Worm (Caenorhabditis elegans): ENCODE results near the gene mec-14.

Gene mec-14

ce11 chrIII:7153747-7154238 lies 39.0 kb downstream of the mec-14 start, which contains the start of gene ogt-1 (continued):
- TF ChIP-seq ama-1 (optimal IDR thresholded peaks at IDR 0.05) (peak; percentile 84), unc-55 (GFP tag; optimal IDR thresholded peaks at IDR 0.05) (peak; percentile 96)

ce11 chrIII:7152569-7152968 lies 40.2 kb downstream of the mec-14 start:
- TF ChIP-seq nhr-25 (tag; optimal IDR thresholded peaks at IDR 0.05) (peak; percentile 56), egl-27 (tag; optimal IDR thresholded peaks at IDR 0.05) (peak; percentile 26), fos-1 (tag; optimal IDR thresholded peaks at IDR 0.05) (peak; percentile 0), ztf-4 (tag; optimal IDR thresholded peaks at IDR 0.05) (peak; percentile 45), sma-3 (GFP tag; optimal IDR thresholded peaks at IDR 0.05) (no peak)

- no peak for TF ChIP-seq elt-1 (tag; optimal IDR thresholded peaks at IDR 0.05)
- TF ChIP-seq nhr-10 (tag; optimal IDR thresholded peaks at IDR 0.05) = no peak
Observed at ce11 chrIII:7150162-7150561, 42.6 kb downstream of the mec-14 start.

- no peak for TF ChIP-seq F13H6.1 (tag; optimal IDR thresholded peaks at IDR 0.05)
- TF ChIP-seq dmd-4 (tag; optimal IDR thresholded peaks at IDR 0.05) = no peak
- no peak for TF ChIP-seq lin-39 (tag; optimal IDR thresholded peaks at IDR 0.05)
- no peak for TF ChIP-seq ceh-16 (tag; optimal IDR thresholded peaks at IDR 0.05)
- TF ChIP-seq lin-11 (tag; optimal IDR thresholded peaks at IDR 0.05) = no peak
- TF ChIP-seq Y55F3AM.14 (GFP tag; optimal IDR thresholded peaks at IDR 0.05) = no peak
- TF ChIP-seq ama-1 (optimal IDR thresholded peaks at IDR 0.05) = no peak
- no peak for TF ChIP-seq elt-1 (tag; optimal IDR thresholded peaks at IDR 0.05)
- no peak for TF ChIP-seq gmeb-1 (tag; optimal IDR thresholded peaks at IDR 0.05)
- no peak for TF ChIP-seq unc-39 (tag; optimal IDR thresholded peaks at IDR 0.05)
- no peak for TF ChIP-seq sem-4 (tag; optimal IDR thresholded peaks at IDR 0.05)
Observed at ce11 chrIII:7148191-7148590, 44.6 kb downstream of the mec-14 start.

- TF ChIP-seq F13H6.1 (tag; optimal IDR thresholded peaks at IDR 0.05) (no peak), ztf-1 (GFP tag; conservative IDR thresholded peaks at IDR 0.05) (no peak), mdl-1 (tag; optimal IDR thresholded peaks at IDR 0.05) (no peak), nhr-237 (tag; optimal IDR thresholded peaks at IDR 0.05) (no peak), ZK546.5 (tag; optimal IDR thresholded peaks at IDR 0.05) (no peak), egl-27 (tag; optimal IDR thresholded peaks at IDR 0.05) (no peak), mab-5 (tag; optimal IDR thresholded peaks at IDR 0.05) (no peak), nhr-129 (tag; optimal IDR thresholded peaks at IDR 0.05) (no peak), fos-1 (tag; optimal IDR thresholded peaks at IDR 0.05) (no peak)
Observed at ce11 chrIII:7146341-7146740, 46.5 kb downstream of the mec-14 start.

ce11 chrIII:7144749-7145148 lies 48.0 kb downstream of the mec-14 start, which contains the start of gene glr-2:
glr-2 (minus strand) TSS chrIII:7144959.
- TF ChIP-seq blmp-1 (tag; optimal IDR thresholded peaks at IDR 0.05; ENCODE audit: insufficient read depth) = no peak
- no peak for TF ChIP-seq unc-55 (GFP tag; optimal IDR thresholded peaks at IDR 0.05)
- no peak for TF ChIP-seq peb-1 (tag; optimal IDR thresholded peaks at IDR 0.05)
- TF ChIP-seq nhr-77 (tag; optimal IDR thresholded peaks at IDR 0.05) = no peak
- no peak for TF ChIP-seq C34F6.9 (tag; optimal IDR thresholded peaks at IDR 0.05)
- no peak for TF ChIP-seq nhr-25 (tag; optimal IDR thresholded peaks at IDR 0.05)

ce11 chrIII:7142172-7142601 lies 50.6 kb downstream of the mec-14 start:
- TF ChIP-seq F13H6.1 (tag; optimal IDR thresholded peaks at IDR 0.05) = peak; percentile 4
- no peak for TF ChIP-seq unc-55 (GFP tag; optimal IDR thresholded peaks at IDR 0.05)
- TF ChIP-seq sem-4 (tag; optimal IDR thresholded peaks at IDR 0.05) = no peak
- no peak for TF ChIP-seq ztf-4 (tag; optimal IDR thresholded peaks at IDR 0.05)
- no peak for TF ChIP-seq ztf-1 (GFP tag; conservative IDR thresholded peaks at IDR 0.05)
- no peak for TF ChIP-seq R02D3.7 (tag; optimal IDR thresholded peaks at IDR 0.05)
- TF ChIP-seq mbf-1 (tag; optimal IDR thresholded peaks at IDR 0.05) = no peak
- no peak for TF ChIP-seq unc-39 (tag; optimal IDR thresholded peaks at IDR 0.05)
- no peak for TF ChIP-seq dmd-4 (tag; optimal IDR thresholded peaks at IDR 0.05)
- TF ChIP-seq zag-1 (tag; optimal IDR thresholded peaks at IDR 0.05) = no peak
- no peak for TF ChIP-seq alr-1 (tag; optimal IDR thresholded peaks at IDR 0.05)
- no peak for TF ChIP-seq ceh-82 (tag; optimal IDR thresholded peaks at IDR 0.05)
- TF ChIP-seq nhr-237 (tag; optimal IDR thresholded peaks at IDR 0.05) = no peak
- TF ChIP-seq ama-1 (optimal IDR thresholded peaks at IDR 0.05) = peak; percentile 76
- TF ChIP-seq C34F6.9 (tag; optimal IDR thresholded peaks at IDR 0.05) = no peak
- peak; percentile 64 for TF ChIP-seq gmeb-1 (tag; optimal IDR thresholded peaks at IDR 0.05)
- TF ChIP-seq elt-1 (tag; optimal IDR thresholded peaks at IDR 0.05) = no peak
- no peak for TF ChIP-seq aly-2 (tag; optimal IDR thresholded peaks at IDR 0.05)
- no peak for TF ChIP-seq lin-39 (tag; optimal IDR thresholded peaks at IDR 0.05)
- TF ChIP-seq sma-9 (GFP tag; optimal IDR thresholded peaks at IDR 0.05) = peak; percentile 25
- no peak for TF ChIP-seq sma-9 (tag; optimal IDR thresholded peaks at IDR 0.05)
- TF ChIP-seq nhr-12 (tag; optimal IDR thresholded peaks at IDR 0.05) = no peak
- TF ChIP-seq lsy-2 (tag; optimal IDR thresholded peaks at IDR 0.05) = peak; percentile 36 to 45
- no peak for TF ChIP-seq nhr-23 (tag; optimal IDR thresholded peaks at IDR 0.05)
- TF ChIP-seq lin-13 (GFP tag; optimal IDR thresholded peaks at IDR 0.05) = no peak
- no peak for TF ChIP-seq nhr-6 (tag; optimal IDR thresholded peaks at IDR 0.05)
- peak; percentile 25 for TF ChIP-seq egl-27 (tag; optimal IDR thresholded peaks at IDR 0.05)
